Fruit fly (Drosophila melanogaster) whole organism, embryonic: ENCODE results near the gene CG17633.

Experiments used
- Adf1 ChIP-seq: fragments of 200-800 bp; sonication (Bioruptor generic); IDR thresholded peaks from 2 replicates; pipeline ENCODE4 v1.3.6; 2022; ENCODE audit warnings: missing biosample characterization, missing genetic modification characterization
- Bteb2 ChIP-seq: fragments of 200-800 bp; sonication (Bioruptor generic); optimal IDR thresholded peaks from 2 replicates; lab custom pipeline; 2016; ENCODE audit warnings: missing biosample characterization, missing genetic modification characterization
- CG10267 ChIP-seq: fragments of 200-800 bp; sonication (Bioruptor generic); optimal IDR thresholded peaks from 2 replicates; lab custom pipeline; 2018; ENCODE audit warnings: missing biosample characterization, mild to moderate bottlenecking, missing genetic modification characterization, moderate library complexity
- CG10979 ChIP-seq: fragments of 200-800 bp; sonication (Bioruptor generic); optimal IDR thresholded peaks from 2 replicates; lab custom pipeline; 2018; ENCODE audit warnings: missing biosample characterization, mild to moderate bottlenecking, missing genetic modification characterization, moderate library complexity
- CG13123 ChIP-seq: fragments of 200-800 bp; sonication (Bioruptor generic); optimal IDR thresholded peaks from 2 replicates; lab custom pipeline; 2016; ENCODE audit warnings: missing biosample characterization, missing genetic modification characterization
- CG15479 ChIP-seq: fragments of 200-800 bp; sonication (Bioruptor generic); optimal IDR thresholded peaks from 3 replicates; lab custom pipeline; 2019; ENCODE audit warnings: missing biosample characterization, mild to moderate bottlenecking, missing genetic modification characterization, moderate library complexity
- CG17359 ChIP-seq: fragments of 200-800 bp; sonication (Bioruptor generic); optimal IDR thresholded peaks from 3 replicates; lab custom pipeline; 2018; ENCODE audit warnings: missing biosample characterization, mild to moderate bottlenecking, missing genetic modification characterization, moderate library complexity
- CG18764 ChIP-seq: fragments of 200-800 bp; sonication (Bioruptor generic); optimal IDR thresholded peaks from 3 replicates; lab custom pipeline; 2016; ENCODE audit warnings: missing biosample characterization, missing genetic modification characterization
- CG2120 ChIP-seq: fragments of 200-800 bp; sonication (Bioruptor generic); optimal IDR thresholded peaks from 3 replicates; lab custom pipeline; 2016; ENCODE audit warnings: missing biosample characterization, missing genetic modification characterization
- CG2129 ChIP-seq: fragments of 200-800 bp; sonication (Bioruptor generic); IDR thresholded peaks from 2 replicates; pipeline ENCODE4 v1.3.6; 2022; ENCODE audit warnings: missing biosample characterization, missing genetic modification characterization; ENCODE audit not compliant: partially characterized antibody
- CG2202 ChIP-seq: fragments of 200-800 bp; sonication (Bioruptor generic); optimal IDR thresholded peaks from 2 replicates; lab custom pipeline; 2018; ENCODE audit warnings: missing biosample characterization, mild to moderate bottlenecking, missing genetic modification characterization
- CG3281 ChIP-seq: fragments of 200-800 bp; sonication (Bioruptor generic); optimal IDR thresholded peaks from 3 replicates; lab custom pipeline; 2017; ENCODE audit warnings: missing biosample characterization, mild to moderate bottlenecking, missing genetic modification characterization
- CG4820 ChIP-seq: fragments of 200-800 bp; sonication (Bioruptor generic); optimal IDR thresholded peaks from 3 replicates; lab custom pipeline; 2016; ENCODE audit warnings: missing biosample characterization, missing genetic modification characterization
- CG4854 ChIP-seq: fragments of 200-800 bp; sonication (Bioruptor generic); optimal IDR thresholded peaks from 2 replicates; lab custom pipeline; 2016; ENCODE audit warnings: missing biosample characterization, missing genetic modification characterization, inconsistent platforms
- CG6813 ChIP-seq: fragments of 200-800 bp; sonication (Bioruptor generic); optimal IDR thresholded peaks from 2 replicates; lab custom pipeline; 2017; ENCODE audit warnings: missing biosample characterization, missing genetic modification characterization, mild to moderate bottlenecking, moderate library complexity, missing genetic modification reagents
- CG7357 ChIP-seq: fragments of 200-800 bp; sonication (Bioruptor generic); IDR thresholded peaks from 3 replicates; pipeline ENCODE4 v1.3.6; 2022; ENCODE audit warnings: missing biosample characterization, missing genetic modification characterization
- CG7839 ChIP-seq: fragments of 200-800 bp; sonication (Bioruptor generic); optimal IDR thresholded peaks from 3 replicates; lab custom pipeline; 2018; ENCODE audit warnings: missing biosample characterization, mild to moderate bottlenecking, missing genetic modification characterization, moderate library complexity
- CG8089 ChIP-seq: fragments of 200-800 bp; sonication (Bioruptor generic); optimal IDR thresholded peaks from 3 replicates; lab custom pipeline; 2016; ENCODE audit warnings: missing biosample characterization, missing genetic modification characterization
- CG9817 ChIP-seq: fragments of 200-800 bp; sonication (Bioruptor generic); optimal IDR thresholded peaks from 2 replicates; lab custom pipeline; 2018; ENCODE audit warnings: missing biosample characterization, mild to moderate bottlenecking, missing genetic modification characterization, moderate library complexity
- Dfd ChIP-seq, 2 experiments: fragments of >200 bp; optimal IDR thresholded peaks; 2 replicates each; lab custom pipeline; 2017; ENCODE audit warnings: missing biosample characterization in 2 of 2, missing genetic modification characterization in 2 of 2
- ERR ChIP-seq: fragments of 200-800 bp; sonication (Bioruptor generic); optimal IDR thresholded peaks from 2 replicates; lab custom pipeline; 2016; ENCODE audit warnings: missing biosample characterization, missing genetic modification characterization
- Ets65A ChIP-seq: fragments of 200-800 bp; sonication (Bioruptor generic); peaks from one replicate; lab custom pipeline; 2016; ENCODE audit warnings: missing biosample characterization, missing genetic modification characterization
- GATAe ChIP-seq: fragments of 200-800 bp; sonication (Bioruptor generic); conservative IDR thresholded peaks from 2 replicates; pipeline ENCODE4 v1.3.6; 2022; ENCODE audit warnings: missing biosample characterization, missing genetic modification characterization
- Gsc ChIP-seq: fragments of 200-800 bp; sonication (Bioruptor generic); IDR thresholded peaks from 2 replicates; pipeline ENCODE4 v1.3.6; 2022; ENCODE audit warnings: missing biosample characterization, missing genetic modification characterization
- H15 ChIP-seq: fragments of 200-800 bp; sonication (Bioruptor generic); IDR thresholded peaks from 3 replicates; pipeline ENCODE4 v1.3.6; 2022; ENCODE audit warnings: missing biosample characterization, missing genetic modification characterization
- Med ChIP-seq: fragments of 200-800 bp; sonication (Bioruptor generic); peaks from one replicate; lab custom pipeline; 2016; ENCODE audit warnings: missing biosample characterization, missing genetic modification characterization, mild to moderate bottlenecking, inconsistent platforms, moderate library complexity
- Sin3A ChIP-seq: fragments of >200 bp; optimal IDR thresholded peaks from 2 replicates; lab custom pipeline; 2018
- Sry-δ ChIP-seq: fragments of 200-800 bp; sonication (Bioruptor generic); optimal IDR thresholded peaks from 2 replicates; lab custom pipeline; 2016; ENCODE audit warnings: missing biosample characterization, missing genetic modification characterization
- Xbp1 ChIP-seq: fragments of 200-800 bp; sonication (Bioruptor generic); optimal IDR thresholded peaks from 3 replicates; lab custom pipeline; 2016; ENCODE audit warnings: missing biosample characterization, mild to moderate bottlenecking, missing genetic modification characterization
- Xrp1 ChIP-seq: fragments of 200-800 bp; sonication (Bioruptor generic); IDR thresholded peaks from 2 replicates; pipeline ENCODE4 v1.3.6; 2022; ENCODE audit warnings: missing biosample characterization, missing genetic modification characterization
- ara ChIP-seq: fragments of 200-800 bp; sonication (Bioruptor generic); IDR thresholded peaks from 2 replicates; pipeline ENCODE4 v1.3.6; 2022; ENCODE audit warnings: missing biosample characterization, missing genetic modification characterization
- br ChIP-seq: fragments of >200 bp; optimal IDR thresholded peaks from 2 replicates; lab custom pipeline; 2017
- chm ChIP-seq: fragments of 200-800 bp; sonication (Bioruptor generic); IDR thresholded peaks from 2 replicates; pipeline ENCODE4 v1.3.6; 2022; ENCODE audit warnings: missing biosample characterization, missing genetic modification characterization
- dimm ChIP-seq: fragments of 200-800 bp; sonication (Bioruptor generic); IDR thresholded peaks from 2 replicates; pipeline ENCODE4 v1.3.6; 2022; ENCODE audit warnings: missing biosample characterization, missing genetic modification characterization
- dysf ChIP-seq: fragments of 200-800 bp; sonication (Bioruptor generic); IDR thresholded peaks from 3 replicates; pipeline ENCODE4 v1.3.6; 2022; ENCODE audit warnings: missing biosample characterization, missing genetic modification characterization
- fd96Cb ChIP-seq: fragments of 200-800 bp; sonication (Bioruptor generic); optimal IDR thresholded peaks from 2 replicates; lab custom pipeline; 2018; ENCODE audit warnings: missing biosample characterization, mild to moderate bottlenecking, missing genetic modification characterization, moderate library complexity
- grau ChIP-seq: fragments of 200-800 bp; optimal IDR thresholded peaks from 3 replicates; lab custom pipeline; 2019; ENCODE audit warnings: missing biosample characterization, mild to moderate bottlenecking, missing genetic modification characterization, moderate library complexity
- gt ChIP-seq: fragments of 200-800 bp; sonication (Bioruptor generic); IDR thresholded peaks from 2 replicates; pipeline ENCODE4 v1.3.6; 2022; ENCODE audit warnings: missing biosample characterization, missing genetic modification characterization
- odd ChIP-seq: fragments of 200-800 bp; sonication (Bioruptor generic); optimal IDR thresholded peaks from 2 replicates; lab custom pipeline; 2017; ENCODE audit warnings: missing biosample characterization, mild to moderate bottlenecking, missing genetic modification characterization
- otp ChIP-seq: fragments of 200-800 bp; sonication (Bioruptor generic); IDR thresholded peaks from 3 replicates; pipeline ENCODE4, ENCODE4 v1.3.6; 2022; ENCODE audit warnings: missing biosample characterization, missing genetic modification characterization
- phol ChIP-seq: fragments of 200-800 bp; sonication (Bioruptor generic); optimal IDR thresholded peaks from 3 replicates; lab custom pipeline; 2018; ENCODE audit warnings: missing biosample characterization, mild to moderate bottlenecking, missing genetic modification characterization, moderate library complexity
- pros ChIP-seq: fragments of 200-800 bp; sonication (Bioruptor generic); optimal IDR thresholded peaks from 3 replicates; lab custom pipeline; 2019; ENCODE audit warnings: missing biosample characterization, mild to moderate bottlenecking, missing genetic modification characterization, moderate library complexity
- sisA ChIP-seq: fragments of 200-800 bp; sonication (Bioruptor generic); IDR thresholded peaks from 2 replicates; pipeline ENCODE4 v1.3.6; 2022; ENCODE audit warnings: missing biosample characterization, missing genetic modification characterization
- sna ChIP-seq: fragments of 200-800 bp; sonication (Bioruptor generic); IDR thresholded peaks from 2 replicates; pipeline ENCODE4 v1.3.6; 2022; ENCODE audit warnings: missing biosample characterization, missing genetic modification characterization; ENCODE audit not compliant: partially characterized antibody
- ssp ChIP-seq: fragments of 200-800 bp; sonication (Bioruptor generic); IDR thresholded peaks from 2 replicates; pipeline ENCODE4 v1.3.6; 2022; ENCODE audit warnings: missing biosample characterization, missing genetic modification characterization
- tio ChIP-seq: fragments of 200-800 bp; sonication (Bioruptor generic); optimal IDR thresholded peaks from 2 replicates; lab custom pipeline; 2017; ENCODE audit warnings: missing biosample characterization, missing genetic modification characterization, inconsistent platforms
- trem ChIP-seq: fragments of 200-800 bp; optimal IDR thresholded peaks from 3 replicates; lab custom pipeline; 2019; ENCODE audit warnings: missing biosample characterization, mild to moderate bottlenecking, missing genetic modification characterization, moderate library complexity
- ttk ChIP-seq: fragments of 200-800 bp; sonication (Bioruptor generic); IDR thresholded peaks from 2 replicates; pipeline ENCODE4 v2.1.2; 2022; ENCODE audit warnings: missing biosample characterization, missing genetic modification characterization
- zfh2 ChIP-seq: fragments of 200-800 bp; sonication (Bioruptor generic); optimal IDR thresholded peaks from 2 replicates; lab custom pipeline; 2016; ENCODE audit warnings: missing biosample characterization, missing genetic modification characterization

CG17633 gene

dm6 chr2L:9736000-9736695, 32.7 kb upstream of the CG17633 start, which contains the start of gene CG13117 (continued):
- TF ChIP-seq sna (GFP tag; lab: Robert Waterston, UW) = 0 out of 2 replicates have a peak, but pooled peaks have one; percentile 1
- TF ChIP-seq CG8089 (GFP tag; lab: Kevin White, UChicago) = no peak
- no peak for TF ChIP-seq dimm (GFP tag; lab: Robert Waterston, UW)
- TF ChIP-seq CG7357 (GFP tag; lab: Robert Waterston, UW) = no peak
- no peak for TF ChIP-seq pros
- no peak for TF ChIP-seq CG4820 (GFP tag; lab: Kevin White, UChicago)
- no peak for TF ChIP-seq GATAe (GFP tag; lab: Robert Waterston, UW)
- no peak for TF ChIP-seq ara (GFP tag; lab: Robert Waterston, UW)
- no peak for TF ChIP-seq CG2202 (tag; lab: Kevin White, UChicago)
- no peak for TF ChIP-seq Sin3A (lab: Kevin White, UChicago)
- no peak for TF ChIP-seq Xbp1 (GFP tag; lab: Kevin White, UChicago)
- peak; percentile 7 for TF ChIP-seq Sry-δ (GFP tag; lab: Kevin White, UChicago)
- TF ChIP-seq Bteb2 (GFP tag; lab: Kevin White, UChicago) = no peak
- TF ChIP-seq otp = no peak
- TF ChIP-seq zfh2 = no peak
- no peak for TF ChIP-seq Adf1 (GFP tag; lab: Robert Waterston, UW)
- no peak for TF ChIP-seq CG10267 (tag; lab: Kevin White, UChicago)
- no peak for TF ChIP-seq chm (GFP tag; lab: Robert Waterston, UW)

dm6 chr2L:9737360-9737759, 31.5 kb upstream of the CG17633 start:
- TF ChIP-seq Ets65A (peak; percentile 70), br (lab: Kevin White, UChicago) (no peak), ssp (GFP tag; lab: Robert Waterston, UW) (no peak), CG4854 (GFP tag; lab: Kevin White, UChicago) (no peak), ttk (GFP tag; lab: Robert Waterston, UW) (no peak), CG18764 (GFP tag; lab: Kevin White, UChicago) (no peak), trem (tag; lab: Kevin White, UChicago) (no peak), Xrp1 (GFP tag; lab: Robert Waterston, UW) (no peak), H15 (GFP tag; lab: Robert Waterston, UW) (peak; percentile 21; the same call in 1 of the 3 replicates), Med (peak; percentile 45), Dfd (GFP tag; optimal IDR thresholded peaks at IDR 0.05; lab: Kevin White, UChicago) (no peak), CG13123 (GFP tag; lab: Kevin White, UChicago) (no peak), CG15479 (GFP tag; lab: Kevin White, UChicago) (no peak)

- TF ChIP-seq CG7839 (tag; lab: Kevin White, UChicago) = peak; percentile 37
- TF ChIP-seq trem (tag; lab: Kevin White, UChicago) = no peak
- TF ChIP-seq CG3281 (GFP tag; lab: Kevin White, UChicago) = no peak
- no peak for TF ChIP-seq sisA (GFP tag; lab: Robert Waterston, UW)
- TF ChIP-seq br (lab: Kevin White, UChicago) = no peak
- no peak for TF ChIP-seq CG6813 (GFP tag; lab: Kevin White, UChicago)
- TF ChIP-seq ERR = no peak
- TF ChIP-seq CG10979 (tag; lab: Kevin White, UChicago) = peak; percentile 13
- TF ChIP-seq tio (GFP tag; lab: Kevin White, UChicago) = peak; percentile 18
- TF ChIP-seq grau = peak; percentile 27
- no peak for TF ChIP-seq CG9817
- peak; percentile 13 for TF ChIP-seq Med
- peak; percentile 34 for TF ChIP-seq phol (tag; lab: Kevin White, UChicago)
- peak; percentile 2 for TF ChIP-seq CG2120
- no peak for TF ChIP-seq odd (GFP tag; lab: Kevin White, UChicago)
- no peak for TF ChIP-seq Gsc (GFP tag; lab: Robert Waterston, UW)
- TF ChIP-seq CG2129 (GFP tag; lab: Robert Waterston, UW) = no peak
- peak; percentile 7; the same call in 1 of the 2 replicates for TF ChIP-seq Xrp1 (GFP tag; lab: Robert Waterston, UW)
- peak; percentile 32 for TF ChIP-seq CG17359 (tag; lab: Kevin White, UChicago)
- no peak for TF ChIP-seq gt
- no peak for TF ChIP-seq fd96Cb (tag; lab: Kevin White, UChicago)
- TF ChIP-seq dysf = 0 out of 3 replicates have a peak, but pooled peaks have one; percentile 17
These were observed 31.1 kb upstream of the CG17633 start for dm6 chr2L:9737803-9738202.
